Worm (Caenorhabditis elegans) whole organism, L1 larva: ENCODE data around the gene rpac-19.

Experiments used
- C16A3.4 ChIP-seq: fragments of 150-350 bp; optimal IDR thresholded peaks from 2 replicates; lab custom pipeline; 2014; ENCODE audit warnings: missing biosample characterization, missing genetic modification characterization
- ceh-63 ChIP-seq: fragments of 200-800 bp; sonication (Bioruptor generic); optimal IDR thresholded peaks from 2 replicates; lab custom pipeline; 2018; ENCODE audit warnings: mild to moderate bottlenecking, missing genetic modification characterization, missing compliant biosample characterization
- elt-3 ChIP-seq, 6 experiments: fragments of 150-350 bp in 1 of 6; sonication (generic microtip); optimal IDR thresholded peaks; 2 replicates each; lab custom pipeline; 2017 to 2018; ENCODE audit warnings: missing biosample characterization in 6 of 6, missing genetic modification characterization in 6 of 6, inconsistent platforms in 1 of 6
- fos-1 ChIP-seq: fragments of 150-350 bp; optimal IDR thresholded peaks from 2 replicates; lab custom pipeline; 2014; ENCODE audit warnings: missing biosample characterization, missing genetic modification characterization
- nhr-85 ChIP-seq: sonication (generic microtip); peaks from one replicate; lab custom pipeline; 2016; ENCODE audit warnings: missing genetic modification characterization, inconsistent platforms, missing compliant biosample characterization
- sox-4 ChIP-seq: sonication (generic microtip); optimal IDR thresholded peaks from 2 replicates; lab custom pipeline; 2016; ENCODE audit warnings: missing genetic modification characterization, missing compliant biosample characterization
- sup-37 ChIP-seq: fragments of 200-800 bp; sonication (Bioruptor generic); optimal IDR thresholded peaks from 2 replicates; lab custom pipeline; 2018; ENCODE audit warnings: mild to moderate bottlenecking, missing genetic modification characterization, missing compliant biosample characterization
- tlp-1 ChIP-seq: fragments of 150-350 bp; optimal IDR thresholded peaks from 2 replicates; lab custom pipeline; 2014; ENCODE audit warnings: missing biosample characterization, missing genetic modification characterization
- unc-62 ChIP-seq: fragments of 150-350 bp; optimal IDR thresholded peaks from 2 replicates; lab custom pipeline; 2014; ENCODE audit warnings: missing biosample characterization, missing genetic modification reagents, missing genetic modification characterization

ce11 chrIII:9638159-9638754 is 8.6 kb upstream of the rpac-19 start:
- TF ChIP-seq elt-3 (tag; optimal IDR thresholded peaks at IDR 0.05; lab: Kevin White, UChicago): no peak
- TF ChIP-seq sup-37 (GFP tag; lab: Kevin White, UChicago): no peak
- TF ChIP-seq tlp-1 (tag; lab: Kevin White, UChicago): no peak
- no peak for TF ChIP-seq ceh-63
- no peak for TF ChIP-seq sox-4
- TF ChIP-seq unc-62 (GFP tag; lab: Kevin White, UChicago): no peak
- TF ChIP-seq nhr-85 (tag; lab: Kevin White, UChicago): no peak
- TF ChIP-seq C16A3.4 (tag; lab: Kevin White, UChicago): no peak
- no peak for TF ChIP-seq fos-1
